Worm (Caenorhabditis elegans): ENCODE measurements around the gene rhr-1.

DNA sequence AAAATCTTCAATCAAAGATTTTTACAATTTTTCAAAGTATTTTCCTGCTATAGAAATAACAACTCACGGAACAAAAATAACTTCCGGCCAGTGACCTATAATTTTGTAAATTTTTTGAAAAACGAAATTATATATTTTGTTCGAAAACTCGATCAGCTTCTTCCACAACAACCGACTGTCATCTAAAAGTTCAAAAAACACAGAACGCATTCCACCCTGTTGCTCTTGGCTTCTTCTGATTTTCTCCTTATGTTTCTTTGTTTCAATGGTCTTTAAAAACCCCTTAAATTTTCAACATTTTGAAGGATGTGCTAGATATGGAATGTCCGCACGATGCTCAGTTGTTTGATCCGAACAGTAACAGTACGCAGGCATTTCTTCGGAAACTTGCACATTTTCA is 22.9 kb upstream of the rhr-1 start, which contains the start of gene dmsr-7:
- TF ChIP-seq dao-5 (tag; optimal IDR thresholded peaks at IDR 0.05): no peak
- TF ChIP-seq him-1 (tag; optimal IDR thresholded peaks at IDR 0.05): no peak
